Worm (Caenorhabditis elegans): ENCODE measurements around the gene clec-197.

The clec-197 gene

DNA sequence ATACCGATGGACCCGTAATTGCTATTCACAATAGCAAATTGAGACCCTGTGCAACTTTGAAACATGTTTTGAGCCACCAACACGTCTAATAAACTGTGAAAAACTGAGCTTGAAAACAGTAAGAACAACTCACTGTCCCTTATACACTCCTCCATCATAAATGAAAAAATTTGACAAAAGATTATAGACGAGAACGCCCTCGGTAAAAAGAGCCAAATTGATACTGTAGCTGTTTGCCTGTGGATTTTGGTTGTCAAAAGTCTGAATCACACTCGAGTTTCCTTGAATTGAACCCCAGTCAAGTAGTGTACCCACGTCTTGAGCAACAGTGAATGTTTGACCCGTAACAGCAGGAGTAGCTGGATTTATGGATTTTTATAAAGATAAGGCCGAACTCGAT lies 5.5 kb downstream of the clec-197 start:
- TF ChIP-seq ceh-83 (GFP tag; optimal IDR thresholded peaks at IDR 0.05) (no peak), tbx-8 (GFP tag; optimal IDR thresholded peaks at IDR 0.05) (no peak), mab-5 (tag; optimal IDR thresholded peaks at IDR 0.05) (no peak), nhr-28 (tag; optimal IDR thresholded peaks at IDR 0.05) (no peak), cnd-1 (tag; optimal IDR thresholded peaks at IDR 0.05) (no peak), sptf-1 (tag; optimal IDR thresholded peaks at IDR 0.05) (no peak), nhr-12 (tag; optimal IDR thresholded peaks at IDR 0.05) (no peak), drap-1 (GFP tag; optimal IDR thresholded peaks at IDR 0.05) (no peak), flh-1 (GFP tag; optimal IDR thresholded peaks at IDR 0.05) (no peak), mep-1 (tag; optimal IDR thresholded peaks at IDR 0.05) (no peak)

DNA sequence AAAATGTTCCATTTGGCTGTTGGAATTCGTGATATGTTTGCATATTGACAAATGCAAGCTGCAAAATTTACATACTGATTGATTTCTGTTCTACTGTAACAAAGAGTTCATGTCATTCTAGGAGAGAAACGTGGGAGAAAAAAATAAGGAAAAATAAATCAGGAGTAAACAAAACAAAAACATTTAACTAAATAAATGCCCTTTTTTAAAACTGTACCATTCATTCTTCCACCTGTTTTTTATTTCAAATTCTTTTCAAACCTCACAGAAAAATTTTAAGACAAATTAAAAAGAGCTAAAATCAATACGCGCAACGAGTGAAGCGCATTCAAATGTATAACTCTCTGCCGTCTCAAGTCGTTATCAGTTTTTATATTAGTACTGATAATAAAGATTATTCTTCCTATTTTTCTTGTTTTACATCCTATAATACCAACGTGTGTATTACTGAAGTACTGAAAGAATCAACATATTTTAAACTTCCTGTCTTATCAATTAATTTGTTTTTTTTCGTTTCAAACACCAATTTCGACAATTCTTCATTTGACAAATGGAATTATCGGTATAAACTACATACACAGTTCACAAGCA lies 7.5 kb downstream of the clec-197 start, which contains the start of gene C49C3.10:
Gene C49C3.10, minus strand, starts transcription at position 51 of the 591 bp plus-strand sequence.
- TF ChIP-seq elt-1 (tag; optimal IDR thresholded peaks at IDR 0.05; ENCODE audit: borderline replicate concordance, insufficient read depth), result no peak
- no peak for TF ChIP-seq ham-2 (GFP tag; optimal IDR thresholded peaks at IDR 0.05)
- no peak for TF ChIP-seq nhr-28 (tag; optimal IDR thresholded peaks at IDR 0.05)
- TF ChIP-seq lin-32 (GFP tag; optimal IDR thresholded peaks at IDR 0.05), result no peak
- TF ChIP-seq lin-13 (tag; optimal IDR thresholded peaks at IDR 0.05), result no peak
- no peak for TF ChIP-seq nhr-2 (tag; optimal IDR thresholded peaks at IDR 0.05)
- TF ChIP-seq mep-1 (tag; optimal IDR thresholded peaks at IDR 0.05), result no peak
- TF ChIP-seq ces-1 (GFP tag; optimal IDR thresholded peaks at IDR 0.05), result no peak
- no peak for TF ChIP-seq unc-120 (tag; optimal IDR thresholded peaks at IDR 0.05; ENCODE audit: poor library complexity, severe bottlenecking)

DNA sequence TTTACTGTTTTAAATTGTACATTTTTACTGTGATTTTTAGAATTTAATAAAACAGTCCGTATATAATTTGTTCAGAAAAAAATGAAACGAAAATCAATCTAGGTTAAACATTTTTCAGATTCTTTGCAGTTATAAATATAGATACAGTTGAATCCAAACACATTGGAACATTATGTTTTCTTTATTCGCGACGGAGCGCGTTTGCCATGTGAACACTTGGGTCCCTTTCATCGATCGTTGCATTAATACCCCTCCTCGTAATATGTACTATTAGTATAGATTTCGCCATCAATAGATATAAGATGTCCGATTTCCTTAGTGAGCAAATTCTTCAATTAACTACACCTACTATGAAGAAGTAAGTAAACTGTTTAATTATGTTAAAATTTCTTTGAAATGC lies 11.5 kb downstream of the clec-197 start, which contains the start of gene C49C3.8:
Gene C49C3.8, plus strand, starts transcription at position 173 of the 400 bp plus-strand sequence.
- TF ChIP-seq hlh-1 (tag; optimal IDR thresholded peaks at IDR 0.05), result peak; percentile 53
- no peak for TF ChIP-seq mep-1 (tag; optimal IDR thresholded peaks at IDR 0.05)
- peak; percentile 59 for TF ChIP-seq ceh-39 (tag; optimal IDR thresholded peaks at IDR 0.05)
- TF ChIP-seq ces-1 (GFP tag; optimal IDR thresholded peaks at IDR 0.05), result peak; percentile 43

DNA sequence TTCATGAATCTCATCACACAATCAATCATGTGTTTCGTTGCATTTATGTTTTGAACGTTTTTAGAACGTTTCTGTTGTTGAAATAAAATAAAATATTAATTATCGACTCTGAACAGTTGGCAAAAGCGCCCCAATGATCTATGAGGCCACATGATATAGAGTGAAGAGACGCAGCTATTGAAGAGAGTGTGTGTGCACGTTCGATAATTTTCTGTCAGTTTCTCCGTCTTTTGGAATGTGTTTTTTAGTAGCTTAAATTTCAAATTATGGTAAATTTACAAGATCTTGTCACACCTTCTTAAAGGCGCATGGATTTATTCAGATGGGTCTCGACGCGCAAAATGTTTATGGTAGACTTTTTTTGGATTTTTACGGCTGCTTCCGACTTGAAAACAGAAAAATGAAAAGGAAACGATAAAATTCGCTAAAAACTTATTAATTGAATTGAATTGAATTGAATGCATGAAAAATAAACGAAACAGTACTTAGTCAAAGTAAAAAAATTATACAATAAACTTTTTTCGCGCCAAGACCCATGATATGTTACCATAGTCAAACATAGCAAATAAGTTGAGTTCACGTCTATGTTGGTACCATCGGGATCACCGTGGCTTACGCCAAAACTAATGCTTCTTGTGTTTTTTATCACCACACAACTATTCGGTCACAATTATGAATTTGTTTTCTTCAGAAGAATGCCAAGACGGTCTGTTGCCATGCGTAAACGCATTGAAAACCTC lies 12.8 kb downstream of the clec-197 start, which contains the start of gene C49C3.15:
Gene C49C3.15, plus strand, starts transcription at position 690 of the 740 bp plus-strand sequence.
- TF ChIP-seq ces-1 (GFP tag; optimal IDR thresholded peaks at IDR 0.05) (peak; percentile 31), pha-4 (tag; optimal IDR thresholded peaks at IDR 0.05) (peak; percentile 18), hlh-1 (tag; optimal IDR thresholded peaks at IDR 0.05) (peak; percentile 46), cnd-1 (tag; optimal IDR thresholded peaks at IDR 0.05) (no peak), ceh-43 (GFP tag; optimal IDR thresholded peaks at IDR 0.05) (peak; percentile 23), unc-62 (GFP tag; optimal IDR thresholded peaks at IDR 0.05) (peak; percentile 35), snpc-4 (tag; optimal IDR thresholded peaks at IDR 0.05) (no peak), mep-1 (tag; optimal IDR thresholded peaks at IDR 0.05) (peak; percentile 40), ceh-39 (tag; optimal IDR thresholded peaks at IDR 0.05) (peak; percentile 69), lsy-2 (tag; optimal IDR thresholded peaks at IDR 0.05) (no peak)

DNA sequence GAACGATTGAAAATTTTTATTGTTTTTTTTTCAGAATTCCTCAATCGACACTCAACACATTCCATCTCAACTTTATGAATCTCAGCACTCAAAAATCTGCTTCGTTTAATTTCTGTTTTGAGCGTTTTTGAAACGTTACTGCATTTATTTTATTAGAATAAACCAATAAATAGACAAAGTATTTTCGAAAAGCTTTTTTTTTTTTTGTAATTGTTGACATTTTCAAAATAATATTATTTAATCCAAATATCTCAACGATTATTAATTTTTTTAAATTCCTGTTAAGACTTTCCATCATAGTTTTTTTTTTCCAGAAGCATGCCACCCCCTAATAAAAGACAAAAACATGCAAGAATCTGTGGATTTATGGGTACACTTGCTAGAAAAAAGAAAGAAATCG lies 14.2 kb downstream of the clec-197 start, which contains the start of gene C49C3.7:
Gene C49C3.7, plus strand, starts transcription at position 301 of the 400 bp plus-strand sequence.
- no peak for TF ChIP-seq lsy-2 (tag; optimal IDR thresholded peaks at IDR 0.05)
- TF ChIP-seq M03D4.4 (tag; optimal IDR thresholded peaks at IDR 0.05), result no peak

DNA sequence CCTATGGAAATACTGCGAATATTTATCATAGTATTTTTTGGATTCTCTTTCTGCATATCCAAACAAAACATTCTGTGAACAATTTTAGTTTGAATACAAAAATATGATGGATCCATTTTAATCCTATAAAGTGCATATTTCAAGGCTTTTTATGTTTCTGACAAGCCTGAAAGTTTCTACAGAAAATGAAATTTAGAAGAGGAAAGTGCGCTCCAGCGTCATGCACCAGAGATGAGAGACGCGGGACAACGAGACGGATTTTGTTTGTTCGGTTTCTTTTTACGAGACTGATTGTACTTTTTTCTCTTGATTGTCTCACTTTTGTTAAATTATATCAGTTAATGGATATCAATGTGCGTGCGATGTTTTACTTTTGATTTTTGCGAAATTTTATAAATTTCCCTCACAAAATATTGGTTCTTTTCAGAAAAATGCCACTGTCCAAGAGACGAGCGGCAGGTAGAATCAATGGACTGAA lies 15.4 kb downstream of the clec-197 start, which contains the start of gene C49C3.6:
Gene C49C3.6, plus strand, starts transcription at position 428 of the 478 bp plus-strand sequence.
- TF ChIP-seq nhr-2 (tag; optimal IDR thresholded peaks at IDR 0.05) (no peak), flh-1 (GFP tag; optimal IDR thresholded peaks at IDR 0.05) (no peak), ces-1 (GFP tag; optimal IDR thresholded peaks at IDR 0.05) (peak; percentile 73)
